Worm (Caenorhabditis elegans): ENCODE data around the gene mlck-1.

Gene mlck-1

DNA sequence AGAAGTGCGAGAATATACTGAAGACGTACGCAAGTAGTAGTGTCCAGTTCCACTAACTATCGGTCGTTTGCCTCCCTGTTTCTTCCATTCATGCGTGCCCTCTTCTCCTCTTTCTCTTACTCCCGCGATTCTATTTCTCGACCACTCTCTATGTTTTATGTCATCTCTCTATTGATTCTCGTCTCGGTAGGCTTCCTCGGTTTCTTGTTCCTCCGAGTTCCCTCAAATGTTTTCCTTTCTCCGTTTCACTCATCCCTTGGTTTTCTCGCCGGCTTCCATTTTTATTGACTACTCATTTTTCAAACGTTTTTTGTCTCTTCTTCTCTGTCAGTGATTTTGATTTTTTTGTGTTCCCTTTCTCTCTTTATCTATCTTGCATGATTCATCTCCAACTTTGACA is 43.2 kb downstream of the mlck-1 start:
- no peak for TF ChIP-seq irx-1 (tag; optimal IDR thresholded peaks at IDR 0.05)
- no peak for TF ChIP-seq Y116A8C.19 (tag; optimal IDR thresholded peaks at IDR 0.05; ENCODE audit: borderline replicate concordance)
- TF ChIP-seq unc-98 (GFP tag; IDR thresholded peaks at IDR 0.05): no peak
- TF ChIP-seq nhr-71 (tag; optimal IDR thresholded peaks at IDR 0.05): peak; percentile 70
- TF ChIP-seq skn-1 (tag; optimal IDR thresholded peaks at IDR 0.05): peak; percentile 25
- peak; percentile 6 for TF ChIP-seq dsc-1 (tag; optimal IDR thresholded peaks at IDR 0.05)
- TF ChIP-seq zag-1 (tag; optimal IDR thresholded peaks at IDR 0.05): no peak
- TF ChIP-seq nhr-20 (tag; optimal IDR thresholded peaks at IDR 0.05): peak; percentile 70
- peak; percentile 46 for TF ChIP-seq unc-130 (tag; optimal IDR thresholded peaks at IDR 0.05)
- TF ChIP-seq C04F5.9 (tag; optimal IDR thresholded peaks at IDR 0.05): no peak
- TF ChIP-seq efl-3 (GFP tag; optimal IDR thresholded peaks at IDR 0.05): no peak
- TF ChIP-seq tbx-2 (tag; optimal IDR thresholded peaks at IDR 0.05): peak; percentile 4
- no peak for TF ChIP-seq unc-62 (GFP tag; optimal IDR thresholded peaks at IDR 0.05)
- TF ChIP-seq lsy-2 (tag; optimal IDR thresholded peaks at IDR 0.05): peak in 1 of 2 experiments; percentile 71
- TF ChIP-seq sox-4 (tag; optimal IDR thresholded peaks at IDR 0.05): no peak
- TF ChIP-seq nhr-47 (tag; optimal IDR thresholded peaks at IDR 0.05): peak; percentile 49
- TF ChIP-seq blmp-1 (tag; optimal IDR thresholded peaks at IDR 0.05): peak; percentile 92
- peak; percentile 42 for TF ChIP-seq rnt-1 (tag; optimal IDR thresholded peaks at IDR 0.05)
- peak; percentile 2 to 40 (median 34) for TF ChIP-seq ceh-82 (tag; optimal IDR thresholded peaks at IDR 0.05)
- peak; percentile 26 for TF ChIP-seq nhr-90 (tag; optimal IDR thresholded peaks at IDR 0.05; ENCODE audit: poor library complexity)
- TF ChIP-seq snu-23 (GFP tag; optimal IDR thresholded peaks at IDR 0.05): peak; percentile 74
- TF ChIP-seq nhr-85 (tag): peak; percentile 86
- no peak for TF ChIP-seq jun-1 (tag; optimal IDR thresholded peaks at IDR 0.05)
- TF ChIP-seq nhr-77 (tag; optimal IDR thresholded peaks at IDR 0.05): peak; percentile 48
- TF ChIP-seq mep-1 (tag; optimal IDR thresholded peaks at IDR 0.05): peak; percentile 77
- peak; percentile 60 for TF ChIP-seq swsn-7 (tag; optimal IDR thresholded peaks at IDR 0.05)
- TF ChIP-seq fos-1 (tag; optimal IDR thresholded peaks at IDR 0.05): peak; percentile 23
- TF ChIP-seq ztf-11 (tag; optimal IDR thresholded peaks at IDR 0.05): no peak
- peak in 1 of 2 experiments; percentile 74 for TF ChIP-seq mdl-1 (tag; optimal IDR thresholded peaks at IDR 0.05)
- peak; percentile 45 for TF ChIP-seq xbp-1 (tag; optimal IDR thresholded peaks at IDR 0.05)
- TF ChIP-seq lin-35 (GFP tag; optimal IDR thresholded peaks at IDR 0.05): peak; percentile 24 to 47
- peak; percentile 18 to 42 for TF ChIP-seq efl-1 (optimal IDR thresholded peaks at IDR 0.05)
- peak in 1 of 2 experiments; percentile 81 for TF ChIP-seq efl-1 (GFP tag; optimal IDR thresholded peaks at IDR 0.05 in 1 of 2)
- TF ChIP-seq lin-14 (GFP tag; optimal IDR thresholded peaks at IDR 0.05): peak; percentile 92
- no peak for TF ChIP-seq hpl-2 (GFP tag; optimal IDR thresholded peaks at IDR 0.05)
- no peak for TF ChIP-seq aly-2 (tag; optimal IDR thresholded peaks at IDR 0.05)
- peak; percentile 60 for TF ChIP-seq C16A3.4 (tag; optimal IDR thresholded peaks at IDR 0.05)
- no peak for TF ChIP-seq hlh-4 (tag; optimal IDR thresholded peaks at IDR 0.05)
- peak in 3 of 6 experiments; percentile 41 to 65 (median 64) for TF ChIP-seq elt-3 (tag; optimal IDR thresholded peaks at IDR 0.05)
- TF ChIP-seq sptf-1 (tag; optimal IDR thresholded peaks at IDR 0.05): no peak
- no peak for TF ChIP-seq egl-27 (tag; optimal IDR thresholded peaks at IDR 0.05)
- peak; percentile 50 for TF ChIP-seq fkh-8 (tag; optimal IDR thresholded peaks at IDR 0.05)
- no peak for TF ChIP-seq C34B4.2 (tag; optimal IDR thresholded peaks at IDR 0.05)

DNA sequence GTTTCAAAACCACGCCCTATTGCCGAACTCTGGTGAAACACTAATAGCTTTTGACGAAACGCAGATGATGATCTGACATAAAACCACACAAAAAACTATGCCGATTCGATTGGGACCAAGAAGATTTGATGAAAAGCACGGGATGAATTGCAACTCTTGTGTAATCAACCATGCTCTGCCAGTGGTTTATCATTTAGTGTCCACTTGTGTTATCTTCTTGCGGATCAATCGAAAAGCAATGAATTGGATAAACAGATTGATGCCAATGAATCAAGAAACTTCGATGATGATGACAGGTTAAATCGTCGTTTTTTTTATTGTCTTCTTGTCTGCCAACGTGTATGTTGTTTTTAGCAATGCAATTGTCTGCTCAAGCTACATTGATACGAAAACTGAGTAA is 47.6 kb downstream of the mlck-1 start, which contains the start of gene F42G10.1:
Gene F42G10.1, minus strand, starts transcription at position 151 of the 400 bp plus-strand sequence.
- TF ChIP-seq lin-14 (GFP tag; optimal IDR thresholded peaks at IDR 0.05): peak; percentile 25
- no peak for TF ChIP-seq ztf-4 (tag; optimal IDR thresholded peaks at IDR 0.05)
- TF ChIP-seq lin-35 (GFP tag; optimal IDR thresholded peaks at IDR 0.05): no peak
- TF ChIP-seq xbp-1 (tag; optimal IDR thresholded peaks at IDR 0.05): no peak
- TF ChIP-seq dpl-1 (GFP tag; optimal IDR thresholded peaks at IDR 0.05): no peak
- TF ChIP-seq rnt-1 (tag; optimal IDR thresholded peaks at IDR 0.05): peak; percentile 5

Data from whole organism, L1 larva.